Worm (Caenorhabditis elegans) whole organism, young adult: ENCODE results near the gene F32D1.3.

Experiments
- F33H1.4 ChIP-seq: fragments of 200-800 bp; sonication (Bioruptor generic); IDR thresholded peaks from 2 replicates; pipeline ENCODE4 v1.3.6; 2022; ENCODE audit warnings: missing genetic modification reagents, missing genetic modification characterization, missing compliant biosample characterization
- F49E8.2 ChIP-seq: sonication (generic microtip); optimal IDR thresholded peaks from 3 replicates; lab custom pipeline; 2017; ENCODE audit warnings: missing genetic modification characterization, mild to moderate bottlenecking, missing compliant biosample characterization, antibody characterized with exemption, moderate library complexity; ENCODE audit not compliant: insufficient read depth
- F57A8.1 ChIP-seq: fragments of 200-800 bp; sonication (Bioruptor generic); optimal IDR thresholded peaks from 2 replicates; lab custom pipeline; 2018; ENCODE audit warnings: mild to moderate bottlenecking, missing genetic modification characterization, moderate library complexity, missing compliant biosample characterization
- ceh-100 ChIP-seq: fragments of 200-800 bp; sonication (Bioruptor generic); IDR thresholded peaks from 2 replicates; pipeline ENCODE4 v1.3.6; 2022; ENCODE audit warnings: missing genetic modification reagents, missing genetic modification characterization, missing compliant biosample characterization
- ets-4 ChIP-seq: fragments of 200-800 bp; sonication (Bioruptor generic); optimal IDR thresholded peaks from 2 replicates; lab custom pipeline; 2018; ENCODE audit warnings: mild to moderate bottlenecking, missing genetic modification characterization, missing compliant biosample characterization
- let-607 ChIP-seq, 2 experiments: fragments of 200-800 bp in 1 of 2; sonication (Bioruptor generic) in 1 of 2; sonication (generic microtip) in 1 of 2; optimal IDR thresholded peaks; 2 replicates each; lab custom pipeline; 2016 to 2018; ENCODE audit warnings: mild to moderate bottlenecking in 2 of 2, missing compliant biosample characterization in 2 of 2, missing genetic modification characterization in 2 of 2, moderate library complexity in 2 of 2, missing genotype in 1 of 2
- lsl-1 ChIP-seq: fragments of 200-800 bp; sonication (Bioruptor generic); optimal IDR thresholded peaks from 2 replicates; lab custom pipeline; 2018; ENCODE audit warnings: mild to moderate bottlenecking, missing genetic modification characterization, moderate library complexity, missing compliant biosample characterization
- mxl-1 ChIP-seq: sonication (generic microtip); optimal IDR thresholded peaks from 2 replicates; lab custom pipeline; 2016; ENCODE audit warnings: missing genetic modification characterization, missing compliant biosample characterization
- nfya-1 ChIP-seq: sonication (generic microtip); optimal IDR thresholded peaks from 2 replicates; lab custom pipeline; 2017; ENCODE audit warnings: antibody characterized with exemption, missing compliant biosample characterization, missing genetic modification characterization, borderline replicate concordance; ENCODE audit not compliant: insufficient read depth
- snpc-3.4 ChIP-seq: sonication (generic microtip); optimal IDR thresholded peaks from 2 replicates; lab custom pipeline; 2017; ENCODE audit warnings: missing genetic modification characterization, mild to moderate bottlenecking, missing compliant biosample characterization, antibody characterized with exemption, moderate library complexity, missing genotype, missing genetic modification reagents
- unc-130 ChIP-seq: sonication (generic microtip); optimal IDR thresholded peaks from 2 replicates; lab custom pipeline; 2016; ENCODE audit warnings: missing genetic modification reagents, missing genetic modification characterization, missing compliant biosample characterization
- zim-3 ChIP-seq: sonication (generic microtip); optimal IDR thresholded peaks from 2 replicates; lab custom pipeline; 2017; ENCODE audit warnings: mild to moderate bottlenecking, missing genetic modification characterization, moderate library complexity, missing compliant biosample characterization
- ztf-28 ChIP-seq: fragments of 200-800 bp; sonication (Bioruptor generic); IDR thresholded peaks from 2 replicates; pipeline ENCODE4 v1.3.6; 2022; ENCODE audit warnings: missing genetic modification reagents, missing genetic modification characterization, missing compliant biosample characterization

DNA sequence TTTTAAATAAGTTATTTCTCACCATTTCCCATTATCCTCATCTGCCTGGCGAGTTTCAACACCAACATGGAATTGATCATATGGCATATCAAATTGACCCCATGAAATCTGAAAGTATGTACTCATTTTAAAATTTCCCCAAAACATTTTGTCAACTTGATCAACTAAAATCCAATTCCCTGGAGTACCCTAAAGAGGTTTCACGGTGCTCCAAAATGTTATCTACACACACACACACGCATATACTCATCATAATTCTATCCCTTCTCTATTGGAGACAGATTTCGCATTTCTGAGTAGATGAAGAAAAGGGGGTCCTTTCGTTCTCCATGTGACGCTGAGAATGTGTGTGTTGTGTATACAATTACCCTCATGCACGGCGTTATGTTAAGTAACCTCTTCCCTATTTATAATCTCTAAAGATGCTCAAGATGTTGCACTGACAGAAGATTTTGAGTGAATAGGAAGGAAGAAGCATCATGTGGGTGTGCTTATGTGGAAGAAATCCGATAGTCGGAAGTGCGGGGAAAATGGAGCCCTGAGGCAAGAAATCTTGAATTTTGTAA lies 5.2 kb downstream of the F32D1.3 start:
- TF ChIP-seq mxl-1 (tag; lab: Kevin White, UChicago) (no peak), ets-4 (GFP tag; lab: Kevin White, UChicago) (no peak), F49E8.2 (no peak), let-607 (tag; optimal IDR thresholded peaks at IDR 0.05; lab: Kevin White, UChicago) (no peak), F57A8.1 (no peak), F33H1.4 (GFP tag; lab: Robert Waterston, UW) (no peak), unc-130 (GFP tag; lab: Kevin White, UChicago) (no peak), ztf-28 (no peak), ceh-100 (GFP tag; lab: Robert Waterston, UW) (no peak), snpc-3.4 (tag; lab: Kevin White, UChicago) (no peak), zim-3 (tag; lab: Kevin White, UChicago) (no peak), lsl-1 (GFP tag; lab: Kevin White, UChicago) (no peak), nfya-1 (tag; lab: Kevin White, UChicago) (no peak)
